Worm (Caenorhabditis elegans): ENCODE measurements around the gene her-1.

ce11 chrV:9692109-9692581 lies 4.7 kb upstream of the her-1 start, which contains the start of gene ztf-9:
- no peak for TF ChIP-seq zip-8 (tag; optimal IDR thresholded peaks at IDR 0.05)
- no peak for TF ChIP-seq sem-2 (GFP tag; optimal IDR thresholded peaks at IDR 0.05)
- peak; percentile 54 for TF ChIP-seq drap-1 (GFP tag; optimal IDR thresholded peaks at IDR 0.05)

All from whole organism, mixed stage, embryonic.